Fruit fly (Drosophila melanogaster): ENCODE measurements around the gene CG12170.

DNA sequence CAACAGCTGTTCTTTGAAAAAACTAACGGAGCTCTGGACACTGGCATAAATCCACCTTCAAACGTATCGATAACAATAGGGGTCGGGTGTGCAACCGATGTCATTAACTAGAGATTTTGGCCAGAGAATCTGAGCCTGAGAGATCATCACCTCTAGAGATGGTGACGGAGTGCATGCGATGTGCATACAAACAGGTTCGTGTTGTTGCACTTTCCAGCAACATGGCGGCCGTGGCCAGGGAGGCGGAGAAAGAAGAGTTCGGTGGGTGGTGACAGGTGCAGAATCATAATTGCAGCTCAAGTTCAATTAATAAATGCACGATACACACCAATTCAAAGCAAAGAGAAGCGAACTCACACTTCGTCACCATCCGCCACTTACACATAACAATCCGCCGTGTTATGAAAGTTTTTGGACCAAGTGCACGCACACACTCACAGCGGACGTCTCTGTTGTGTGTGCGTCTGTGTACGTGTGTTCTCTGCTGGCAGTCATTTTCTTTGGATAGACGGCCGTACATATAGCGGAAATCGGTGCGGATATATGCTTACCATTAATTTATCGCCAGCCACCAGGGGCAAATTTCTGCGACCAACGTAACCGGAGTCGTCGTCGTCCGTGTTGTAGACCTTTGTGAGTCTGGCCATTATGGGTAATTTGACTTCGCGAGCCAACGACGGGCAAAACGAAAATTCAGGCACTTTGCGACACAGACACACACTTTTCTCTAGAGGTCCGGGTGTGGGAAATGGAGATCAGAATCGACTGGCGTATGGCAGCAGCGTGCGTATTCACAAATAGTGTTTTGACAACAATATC is 22.2 kb downstream of the CG12170 start:
- TF ChIP-seq otp (GFP tag; IDR thresholded peaks at IDR 0.05) (no peak), insv (GFP tag; optimal IDR thresholded peaks at IDR 0.05) (no peak), Hr78 (GFP tag; optimal IDR thresholded peaks at IDR 0.05) (no peak), vfl (GFP tag; optimal IDR thresholded peaks at IDR 0.05) (no peak), ATbp (GFP tag; optimal IDR thresholded peaks at IDR 0.05) (no peak), CG12744 (GFP tag; optimal IDR thresholded peaks at IDR 0.05) (no peak)
